Fruit fly (Drosophila melanogaster) whole organism, embryonic: ENCODE data around the gene CG31174.

ENCODE experiments used
- C15 ChIP-seq: fragments of 200-800 bp; sonication (Bioruptor generic); IDR thresholded peaks from 3 replicates; pipeline ENCODE4 v1.3.6; 2022; ENCODE audit warnings: missing biosample characterization, missing genetic modification characterization
- CG10321 ChIP-seq: fragments of 200-800 bp; sonication (Bioruptor generic); IDR thresholded peaks from 2 replicates; pipeline ENCODE4 v1.3.6; 2022; ENCODE audit warnings: missing biosample characterization, missing genetic modification characterization
- CG11723 ChIP-seq: fragments of 200-800 bp; sonication (Bioruptor generic); optimal IDR thresholded peaks from 2 replicates; lab custom pipeline; 2017; ENCODE audit warnings: missing biosample characterization, mild to moderate bottlenecking, missing genetic modification characterization
- CG12942 ChIP-seq: fragments of 200-800 bp; sonication (Bioruptor generic); optimal IDR thresholded peaks from 3 replicates; lab custom pipeline; 2016; ENCODE audit warnings: missing biosample characterization, missing genetic modification characterization
- CG14710 ChIP-seq: fragments of 200-800 bp; sonication (Bioruptor generic); optimal IDR thresholded peaks from 3 replicates; lab custom pipeline; 2019; ENCODE audit warnings: missing biosample characterization, mild to moderate bottlenecking, missing genetic modification characterization, moderate library complexity
- CG15514 ChIP-seq: fragments of 200-800 bp; sonication (Bioruptor generic); optimal IDR thresholded peaks from 3 replicates; lab custom pipeline; 2017; ENCODE audit warnings: missing biosample characterization, missing genetic modification characterization, mild to moderate bottlenecking, moderate library complexity, missing genetic modification reagents
- CG15601 ChIP-seq: fragments of 200-800 bp; sonication (Bioruptor generic); optimal IDR thresholded peaks from 3 replicates; lab custom pipeline; 2019; ENCODE audit warnings: missing biosample characterization, mild to moderate bottlenecking, missing genetic modification characterization, moderate library complexity
- CG17568 ChIP-seq: fragments of 200-800 bp; sonication (Bioruptor generic); optimal IDR thresholded peaks from 2 replicates; lab custom pipeline; 2018; ENCODE audit warnings: missing biosample characterization, mild to moderate bottlenecking, missing genetic modification characterization, moderate library complexity
- CG17612 ChIP-seq: fragments of 200-800 bp; sonication (Bioruptor generic); IDR thresholded peaks from 2 replicates; pipeline ENCODE4 v1.3.6; 2022; ENCODE audit warnings: missing biosample characterization, missing genetic modification characterization
- CG30020 ChIP-seq: fragments of 200-800 bp; optimal IDR thresholded peaks from 2 replicates; lab custom pipeline; 2019; ENCODE audit warnings: missing biosample characterization, mild to moderate bottlenecking, missing genetic modification characterization, moderate library complexity
- CG3163 ChIP-seq: fragments of 200-800 bp; sonication (Bioruptor generic); optimal IDR thresholded peaks from 3 replicates; lab custom pipeline; 2016; ENCODE audit warnings: missing biosample characterization, missing genetic modification characterization
- CG3726 ChIP-seq: fragments of 200-800 bp; sonication (Bioruptor generic); IDR thresholded peaks from 3 replicates; pipeline ENCODE4, ENCODE4 v1.3.6; 2022; ENCODE audit warnings: missing biosample characterization, missing genetic modification characterization
- CG4424 ChIP-seq: fragments of 200-800 bp; sonication (Bioruptor generic); optimal IDR thresholded peaks from 3 replicates; lab custom pipeline; 2016; ENCODE audit warnings: missing biosample characterization, missing genetic modification characterization
- CG4820 ChIP-seq: fragments of 200-800 bp; sonication (Bioruptor generic); optimal IDR thresholded peaks from 3 replicates; lab custom pipeline; 2016; ENCODE audit warnings: missing biosample characterization, missing genetic modification characterization
- CG5245 ChIP-seq: fragments of 200-800 bp; sonication (Bioruptor generic); optimal IDR thresholded peaks from 3 replicates; lab custom pipeline; 2016; ENCODE audit warnings: missing biosample characterization, missing genetic modification characterization
- CG6175 ChIP-seq: fragments of 200-800 bp; sonication (Bioruptor generic); IDR thresholded peaks from 3 replicates; pipeline ENCODE4 v1.3.6; 2022; ENCODE audit warnings: missing biosample characterization, missing genetic modification characterization
- CG6689 ChIP-seq: fragments of 200-800 bp; sonication (Bioruptor generic); IDR thresholded peaks from 2 replicates; pipeline ENCODE4 v1.3.6; 2022; ENCODE audit warnings: missing biosample characterization, missing genetic modification characterization
- CG7372 ChIP-seq: fragments of 200-800 bp; sonication (Bioruptor generic); IDR thresholded peaks from 2 replicates; pipeline ENCODE4 v1.3.6; 2022; ENCODE audit warnings: missing biosample characterization, missing genetic modification characterization
- CG7963 ChIP-seq: fragments of 200-800 bp; sonication (Bioruptor generic); IDR thresholded peaks from 3 replicates; pipeline ENCODE4 v1.3.6; 2022; ENCODE audit warnings: missing biosample characterization, missing genetic modification characterization; ENCODE audit not compliant: partially characterized antibody
- CG8089 ChIP-seq: fragments of 200-800 bp; sonication (Bioruptor generic); optimal IDR thresholded peaks from 3 replicates; lab custom pipeline; 2016; ENCODE audit warnings: missing biosample characterization, missing genetic modification characterization
- CG9609 ChIP-seq: fragments of 200-800 bp; sonication (Bioruptor generic); optimal IDR thresholded peaks from 3 replicates; lab custom pipeline; 2016; ENCODE audit warnings: missing biosample characterization, missing genetic modification characterization
- CG9797 ChIP-seq: fragments of 200-800 bp; sonication (Bioruptor generic); optimal IDR thresholded peaks from 3 replicates; lab custom pipeline; 2018; ENCODE audit warnings: missing biosample characterization, mild to moderate bottlenecking, missing genetic modification characterization
- CrebB ChIP-seq: fragments of 200-800 bp; sonication (Bioruptor generic); optimal IDR thresholded peaks from 3 replicates; lab custom pipeline; 2018; ENCODE audit warnings: missing biosample characterization, mild to moderate bottlenecking, missing genetic modification characterization
- D ChIP-seq, 2 experiments: fragments of 200-800 bp in 1 of 2; fragments of >200 bp in 1 of 2; sonication (Bioruptor generic) in 1 of 2; optimal IDR thresholded peaks; 2 replicates in 1 of 2; 3 replicates in 1 of 2; lab custom pipeline; 2017; ENCODE audit warnings: mild to moderate bottlenecking in 1 of 2, missing biosample characterization in 1 of 2, missing genetic modification characterization in 1 of 2, missing genetic modification reagents in 1 of 2
- Dbx ChIP-seq: fragments of 200-800 bp; sonication (Bioruptor generic); IDR thresholded peaks from 3 replicates; pipeline ENCODE4 v1.3.6; 2022; ENCODE audit warnings: missing biosample characterization, missing genetic modification characterization
- Dek ChIP-seq: fragments of 200-800 bp; sonication (Bioruptor generic); optimal IDR thresholded peaks from 3 replicates; lab custom pipeline; 2019; ENCODE audit warnings: missing biosample characterization, mild to moderate bottlenecking, missing genetic modification characterization, moderate library complexity
- Fer1 ChIP-seq: fragments of 200-800 bp; sonication (Bioruptor generic); optimal IDR thresholded peaks from 2 replicates; lab custom pipeline; 2017; ENCODE audit warnings: missing biosample characterization, mild to moderate bottlenecking, missing genetic modification characterization
- Hr3 ChIP-seq: fragments of 200-800 bp; sonication (Bioruptor generic); optimal IDR thresholded peaks from 3 replicates; lab custom pipeline; 2016; ENCODE audit warnings: missing biosample characterization, missing genetic modification characterization
- Hr39 ChIP-seq: fragments of >200 bp; optimal IDR thresholded peaks from 2 replicates; lab custom pipeline; 2017
- Hr51 ChIP-seq, 2 experiments: fragments of 200-800 bp; sonication (Bioruptor generic); optimal IDR thresholded peaks; 2 replicates in 1 of 2; 3 replicates in 1 of 2; lab custom pipeline; 2016 to 2018; ENCODE audit warnings: missing biosample characterization in 2 of 2, missing genetic modification characterization in 2 of 2, mild to moderate bottlenecking in 1 of 2, moderate library complexity in 1 of 2
- Hr78 ChIP-seq, 2 experiments: fragments of 200-800 bp in 1 of 2; fragments of >200 bp in 1 of 2; sonication (Bioruptor generic) in 1 of 2; optimal IDR thresholded peaks; 2 replicates each; lab custom pipeline; 2017 to 2019; ENCODE audit warnings: missing biosample characterization in 2 of 2, missing genetic modification characterization in 2 of 2, mild to moderate bottlenecking in 1 of 2, moderate library complexity in 1 of 2
- Lpt ChIP-seq: fragments of >200 bp; optimal IDR thresholded peaks from 2 replicates; lab custom pipeline; 2018; ENCODE audit warnings: missing biosample characterization, missing genetic modification characterization
- Neu2 ChIP-seq: fragments of 200-800 bp; sonication (Bioruptor generic); optimal IDR thresholded peaks from 3 replicates; lab custom pipeline; 2016; ENCODE audit warnings: missing biosample characterization, missing genetic modification characterization, borderline replicate concordance
- ato ChIP-seq: fragments of 200-800 bp; sonication (Bioruptor generic); IDR thresholded peaks from 2 replicates; pipeline ENCODE4 v1.3.6; 2022; ENCODE audit warnings: missing biosample characterization, missing genetic modification characterization; ENCODE audit not compliant: partially characterized antibody
- cad ChIP-seq: fragments of >200 bp; optimal IDR thresholded peaks from 2 replicates; lab custom pipeline; 2017; ENCODE audit warnings: missing biosample characterization, missing genetic modification characterization
- cg ChIP-seq: fragments of 200-800 bp; sonication (Bioruptor generic); optimal IDR thresholded peaks from 3 replicates; lab custom pipeline; 2019; ENCODE audit warnings: missing biosample characterization, mild to moderate bottlenecking, missing genetic modification characterization, moderate library complexity
- dpn ChIP-seq, 2 experiments: fragments of 200-800 bp; sonication (Bioruptor generic); optimal IDR thresholded peaks; 3 replicates each; lab custom pipeline; 2016; ENCODE audit warnings: missing biosample characterization in 2 of 2, missing genetic modification characterization in 2 of 2
- fd102C ChIP-seq: fragments of 200-800 bp; sonication (Bioruptor generic); optimal IDR thresholded peaks from 2 replicates; lab custom pipeline; 2018; ENCODE audit warnings: missing biosample characterization, mild to moderate bottlenecking, missing genetic modification characterization, moderate library complexity
- fru ChIP-seq: fragments of >200 bp; optimal IDR thresholded peaks from 2 replicates; lab custom pipeline; 2017
- gsb-n ChIP-seq: fragments of 200-800 bp; sonication (Bioruptor generic); optimal IDR thresholded peaks from 3 replicates; lab custom pipeline; 2018; ENCODE audit warnings: missing biosample characterization, mild to moderate bottlenecking, missing genetic modification characterization
- gt ChIP-seq: fragments of 200-800 bp; sonication (Bioruptor generic); IDR thresholded peaks from 2 replicates; pipeline ENCODE4 v1.3.6; 2022; ENCODE audit warnings: missing biosample characterization, missing genetic modification characterization
- p53 ChIP-seq: fragments of 200-800 bp; sonication (Bioruptor generic); optimal IDR thresholded peaks from 2 replicates; lab custom pipeline; 2016; ENCODE audit warnings: missing biosample characterization, missing genetic modification characterization
- peb ChIP-seq: fragments of 200-800 bp; sonication (Bioruptor generic); IDR thresholded peaks from 2 replicates; pipeline ENCODE4 v1.3.6; 2022; ENCODE audit warnings: missing biosample characterization, missing genetic modification characterization
- seq ChIP-seq: fragments of 200-800 bp; sonication (Bioruptor generic); IDR thresholded peaks from 2 replicates; pipeline ENCODE4 v1.3.6; 2022; ENCODE audit warnings: missing biosample characterization, missing genetic modification characterization
- tap ChIP-seq: fragments of 200-800 bp; optimal IDR thresholded peaks from 3 replicates; lab custom pipeline; 2019; ENCODE audit warnings: missing biosample characterization, mild to moderate bottlenecking, missing genetic modification characterization, moderate library complexity
- ttk ChIP-seq: fragments of 200-800 bp; sonication (Bioruptor generic); IDR thresholded peaks from 2 replicates; pipeline ENCODE4 v2.1.2; 2022; ENCODE audit warnings: missing biosample characterization, missing genetic modification characterization
- usp ChIP-seq: fragments of >200 bp; optimal IDR thresholded peaks from 2 replicates; lab custom pipeline; 2017; ENCODE audit warnings: missing biosample characterization, missing genetic modification characterization
- vnd ChIP-seq: fragments of 200-800 bp; sonication (Bioruptor generic); IDR thresholded peaks from 3 replicates; pipeline ENCODE4 v1.3.6; 2022; ENCODE audit warnings: missing biosample characterization, missing genetic modification characterization; ENCODE audit not compliant: partially characterized antibody
- z ChIP-seq: fragments of 200-800 bp; sonication (Bioruptor generic); IDR thresholded peaks from 3 replicates; pipeline ENCODE4 v1.3.6; 2022; ENCODE audit warnings: missing biosample characterization, missing genetic modification characterization

Gene CG31174

dm6 chr3R:21862137-21862850 lies 7.0 kb downstream of the CG31174 start (continued):
- TF ChIP-seq gsb-n (tag; lab: Kevin White, UChicago) (peak; percentile 94), CG6175 (no peak), Hr51 (GFP tag; optimal IDR thresholded peaks at IDR 0.05; lab: Kevin White, UChicago) (peak in 1 of 2 experiments; percentile 86), ttk (GFP tag; lab: Robert Waterston, UW) (peak; percentile 76), usp (GFP tag; lab: Kevin White, UChicago) (no peak), dpn (GFP tag; optimal IDR thresholded peaks at IDR 0.05; lab: Kevin White, UChicago) (peak; percentile 33 to 75), CG3163 (GFP tag; lab: Kevin White, UChicago) (no peak), CG10321 (no peak), Hr39 (lab: Kevin White, UChicago) (no peak), z (GFP tag; lab: Robert Waterston, UW) (no peak), cg (GFP tag; lab: Kevin White, UChicago) (no peak), Dbx (no peak), tap (peak; percentile 56), Lpt (GFP tag; lab: Kevin White, UChicago) (no peak), CG7963 (GFP tag; lab: Robert Waterston, UW) (no peak), CG11723 (GFP tag; lab: Kevin White, UChicago) (peak; percentile 79), Fer1 (peak; percentile 31), CG7372 (GFP tag; lab: Robert Waterston, UW) (peak; percentile 52; the same call in 1 of the 2 replicates), fru (lab: Kevin White, UChicago) (no peak), CG9609 (no peak), CG5245 (GFP tag; lab: Kevin White, UChicago) (peak; percentile 61), seq (GFP tag; lab: Robert Waterston, UW) (peak; percentile 46; the same call in 1 of the 2 replicates), CG30020 (tag; lab: Kevin White, UChicago) (peak; percentile 69), p53 (GFP tag; lab: Kevin White, UChicago) (no peak), Neu2 (no peak), CG6689 (peak; percentile 65), CG8089 (GFP tag; lab: Kevin White, UChicago) (peak; percentile 11), Hr78 (GFP tag; optimal IDR thresholded peaks at IDR 0.05; lab: Kevin White, UChicago) (peak in 1 of 2 experiments; percentile 71), peb (GFP tag; lab: Robert Waterston, UW) (peak; percentile 67), CG17612 (no peak), CG15601 (peak; percentile 91), CG12942 (GFP tag; lab: Kevin White, UChicago) (peak; percentile 69), D (optimal IDR thresholded peaks at IDR 0.05; lab: Kevin White, UChicago) (no peak), D (GFP tag; optimal IDR thresholded peaks at IDR 0.05; lab: Kevin White, UChicago) (peak; percentile 80), Hr3 (GFP tag; lab: Kevin White, UChicago) (peak; percentile 77), Dek (peak; percentile 63), CG17568 (GFP tag; lab: Kevin White, UChicago) (peak; percentile 56), fd102C (GFP tag; lab: Kevin White, UChicago) (peak; percentile 39), vnd (no peak), CrebB (peak; percentile 62), CG3726 (GFP tag; lab: Robert Waterston, UW) (0 out of 3 replicates have a peak, but pooled peaks have one; percentile 59), CG9797 (GFP tag; lab: Kevin White, UChicago) (no peak), CG15514 (GFP tag; lab: Kevin White, UChicago) (no peak), CG14710 (tag; lab: Kevin White, UChicago) (peak; percentile 68), ato (GFP tag; lab: Robert Waterston, UW) (no peak), CG4820 (GFP tag; lab: Kevin White, UChicago) (peak; percentile 75), gt (GFP tag; lab: Robert Waterston, UW) (peak; percentile 52), C15 (no peak), cad (no peak), CG4424 (GFP tag; lab: Kevin White, UChicago) (peak; percentile 64)
